Worm (Caenorhabditis elegans): ENCODE data around the gene abts-2.

The abts-2 gene

DNA sequence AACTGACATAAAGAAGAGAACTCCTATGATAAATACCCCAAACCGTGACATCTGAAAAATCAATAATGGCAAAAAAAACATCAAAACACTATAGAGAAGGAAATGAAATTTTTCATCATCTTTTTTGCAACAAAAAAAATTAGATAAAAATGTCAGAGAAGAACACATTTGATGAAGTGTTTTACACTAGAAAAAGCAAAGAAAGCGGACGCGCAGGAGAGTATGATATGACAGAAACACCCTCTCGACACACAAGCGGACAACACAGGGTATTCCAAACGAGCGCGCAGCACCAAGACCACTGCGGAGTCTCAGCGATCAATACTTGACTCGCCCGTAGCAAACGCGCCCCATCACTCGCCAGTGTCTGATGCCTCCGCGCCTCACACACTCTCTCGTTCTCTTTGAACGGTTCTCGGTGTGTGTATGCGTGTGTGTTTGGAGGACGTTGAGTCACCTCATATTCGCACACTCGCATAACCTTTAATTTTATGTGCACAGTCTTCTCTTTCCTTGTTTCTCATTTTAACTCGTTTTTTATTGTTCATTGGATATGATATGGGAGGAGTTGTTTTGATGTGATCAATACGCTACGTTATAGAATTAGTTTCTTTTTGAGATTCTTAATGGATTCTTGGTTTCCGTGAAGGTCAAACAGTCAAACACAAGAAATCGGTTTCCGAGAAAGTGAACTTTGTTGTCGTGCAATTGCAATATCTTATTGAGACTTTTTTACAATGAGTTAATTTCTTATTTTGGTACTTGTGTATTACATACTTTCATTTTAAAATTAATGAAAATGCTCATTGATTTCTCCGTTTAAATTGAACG is 38.8 kb upstream of the abts-2 start, which contains the start of gene selt-1.1 (continued):
- TF ChIP-seq nhr-120 (GFP tag; IDR thresholded peaks at IDR 0.05), result no peak
- peak; percentile 42; the same call in 1 of the 2 replicates for TF ChIP-seq lin-26 (GFP tag; IDR thresholded peaks at IDR 0.05)
- TF ChIP-seq hmg-1.2 (GFP tag; IDR thresholded peaks at IDR 0.05), result peak; percentile 96
- TF ChIP-seq sea-2 (GFP tag; IDR thresholded peaks at IDR 0.05), result no peak
- peak; percentile 29 for TF ChIP-seq atf-7 (tag; optimal IDR thresholded peaks at IDR 0.05)
- TF ChIP-seq madf-3 (GFP tag; IDR thresholded peaks at IDR 0.05), result no peak
- 0 out of 2 replicates have a peak, but pooled peaks have one; percentile 28 for TF ChIP-seq bed-2 (GFP tag; IDR thresholded peaks at IDR 0.05)
- no peak for TF ChIP-seq ceh-100 (GFP tag; IDR thresholded peaks at IDR 0.05)
- no peak for TF ChIP-seq repo-1 (tag; optimal IDR thresholded peaks at IDR 0.05)
- no peak for TF ChIP-seq lin-35 (GFP tag; optimal IDR thresholded peaks at IDR 0.05)
- no peak for TF ChIP-seq lag-1 (GFP tag; IDR thresholded peaks at IDR 0.05)
- TF ChIP-seq sptf-2 (GFP tag; optimal IDR thresholded peaks at IDR 0.05), result no peak
- TF ChIP-seq aptf-2 (GFP tag; conservative IDR thresholded peaks at IDR 0.05), result no peak
- TF ChIP-seq F10E7.11 (tag; optimal IDR thresholded peaks at IDR 0.05), result no peak
- no peak for TF ChIP-seq let-526 (GFP tag; IDR thresholded peaks at IDR 0.05)
- TF ChIP-seq fkh-3 (tag; optimal IDR thresholded peaks at IDR 0.05), result no peak
- TF ChIP-seq efl-1 (GFP tag; optimal IDR thresholded peaks at IDR 0.05), result no peak
- TF ChIP-seq ztf-22 (GFP tag; optimal IDR thresholded peaks at IDR 0.05), result no peak
- no peak for TF ChIP-seq ceh-27 (GFP tag; optimal IDR thresholded peaks at IDR 0.05)
- peak; percentile 31 for TF ChIP-seq gei-17 (GFP tag; optimal IDR thresholded peaks at IDR 0.05)
- no peak for TF ChIP-seq madf-6 (GFP tag; IDR thresholded peaks at IDR 0.05)
- TF ChIP-seq Y53F4B.3 (GFP tag; IDR thresholded peaks at IDR 0.05), result no peak
- no peak for TF ChIP-seq F39B2.1 (GFP tag; IDR thresholded peaks at IDR 0.05)
- TF ChIP-seq C17E4.6 (GFP tag; IDR thresholded peaks at IDR 0.05), result no peak
- no peak for TF ChIP-seq ceh-40 (GFP tag; IDR thresholded peaks at IDR 0.05)
- TF ChIP-seq Y95B8A.8 (GFP tag; IDR thresholded peaks at IDR 0.05), result no peak
- TF ChIP-seq ets-4 (GFP tag; optimal IDR thresholded peaks at IDR 0.05), result peak; percentile 85
- TF ChIP-seq dpff-1 (tag; optimal IDR thresholded peaks at IDR 0.05), result no peak
- peak; percentile 46 for TF ChIP-seq ZK185.1 (tag; optimal IDR thresholded peaks at IDR 0.05; ENCODE audit: poor library complexity, severe bottlenecking)
- no peak for TF ChIP-seq Y79H2A.3 (GFP tag; conservative IDR thresholded peaks at IDR 0.05)
- 0 out of 2 replicates have a peak, but pooled peaks have one; percentile 21 for TF ChIP-seq nfyb-1 (GFP tag; IDR thresholded peaks at IDR 0.05)
- no peak for TF ChIP-seq D2030.7 (GFP tag; IDR thresholded peaks at IDR 0.05)
- no peak for TF ChIP-seq T26A5.8 (tag; optimal IDR thresholded peaks at IDR 0.05)
- TF ChIP-seq F52B5.7 (tag; optimal IDR thresholded peaks at IDR 0.05), result no peak
- no peak for TF ChIP-seq T07F8.4 (tag; optimal IDR thresholded peaks at IDR 0.05)
- TF ChIP-seq attf-6 (GFP tag; IDR thresholded peaks at IDR 0.05), result no peak
- TF ChIP-seq ztf-18 (tag; optimal IDR thresholded peaks at IDR 0.05), result peak; percentile 16
- TF ChIP-seq bed-1 (GFP tag; IDR thresholded peaks at IDR 0.05), result no peak
- no peak for TF ChIP-seq ama-1 (optimal IDR thresholded peaks at IDR 0.05)
- TF ChIP-seq ama-1 (GFP tag; optimal IDR thresholded peaks at IDR 0.05), result no peak
- no peak for TF ChIP-seq B0261.1 (tag; optimal IDR thresholded peaks at IDR 0.05)
- TF ChIP-seq Y67H2A.10 (GFP tag; conservative IDR thresholded peaks at IDR 0.05), result no peak
- TF ChIP-seq nhr-90 (tag; optimal IDR thresholded peaks at IDR 0.05), result peak; percentile 7
- no peak for TF ChIP-seq egl-44 (GFP tag; IDR thresholded peaks at IDR 0.05)
- TF ChIP-seq attf-3 (GFP tag; conservative IDR thresholded peaks at IDR 0.05), result no peak
- TF ChIP-seq nhr-27 (tag; optimal IDR thresholded peaks at IDR 0.05), result no peak
- no peak; the same call in 1 of the 2 replicates for TF ChIP-seq mcd-1 (GFP tag; IDR thresholded peaks at IDR 0.05)
- TF ChIP-seq ceh-58 (GFP tag; IDR thresholded peaks at IDR 0.05), result no peak
- TF ChIP-seq lin-40 (tag; optimal IDR thresholded peaks at IDR 0.05), result peak; percentile 65
